ENCODE assay signal across 1 fruit fly cellular context in the genomic region with DNA sequence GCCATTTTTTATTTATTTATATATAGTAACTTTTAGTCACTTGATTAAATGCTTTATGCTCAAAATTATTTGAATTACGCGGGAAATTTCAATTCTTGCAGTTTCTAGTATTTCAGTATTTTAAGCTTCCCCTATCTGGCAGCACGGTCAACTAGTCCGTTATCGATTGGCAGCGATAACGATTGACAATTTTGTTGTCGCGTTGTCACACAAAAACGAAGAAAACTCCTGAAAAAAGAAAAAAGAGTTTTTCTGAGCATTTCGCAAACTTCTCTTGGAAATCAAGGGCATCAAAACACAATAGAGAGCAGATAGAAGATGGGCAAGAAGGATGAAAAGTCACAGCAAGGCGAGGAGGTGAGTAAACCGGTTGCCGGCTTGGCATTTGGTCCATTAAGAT.
A peak's percentile ranks its signal among the peaks of the same experiment; 100 is the strongest.
TF ChIP-seq lines count a peak whose summit lies in the region.

TSS of gene Spase25 (plus strand) at position 176 of the 400 bp plus-strand sequence.

TF ChIP-seq in whole organism, embryonic, 481 proteins besides CTCF, POLR2A, EP300 and RAD21 (continued from another document):
- peak; percentile 57 for TF ChIP-seq CG9797 (GFP tag; optimal IDR thresholded peaks at IDR 0.05; lab: Kevin White, UChicago)
- TF ChIP-seq CG31224 (GFP tag; IDR thresholded peaks at IDR 0.05; lab: Robert Waterston, UW): no peak
- TF ChIP-seq stwl (tag; optimal IDR thresholded peaks at IDR 0.05; lab: Kevin White, UChicago): peak; percentile 35
- no peak for TF ChIP-seq Ptx1 (GFP tag; IDR thresholded peaks at IDR 0.05; lab: Robert Waterston, UW)
- TF ChIP-seq CG6654 (GFP tag; optimal IDR thresholded peaks at IDR 0.05; lab: Kevin White, UChicago): no peak
